Fruit fly (Drosophila melanogaster): ENCODE measurements around the gene CG42740.

The CG42740 gene

DNA sequence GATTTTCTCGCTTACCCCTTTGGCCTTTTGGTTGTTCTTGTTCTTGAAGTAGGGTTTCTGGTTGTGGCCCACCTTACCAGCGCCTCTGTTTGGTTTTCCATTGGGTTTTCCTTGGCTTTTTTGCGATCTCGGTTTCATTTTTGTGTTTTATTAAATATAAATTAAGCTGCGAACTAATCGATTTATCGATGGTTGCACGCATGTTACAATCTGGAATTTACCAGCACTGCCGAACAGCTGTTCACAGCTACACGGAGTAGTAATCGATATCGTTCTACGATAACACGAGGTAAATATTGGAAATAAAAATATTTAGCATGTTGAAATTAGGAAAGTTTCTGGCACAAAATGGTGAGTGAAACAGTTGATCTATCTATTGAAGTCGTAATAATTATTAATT, 924 bp upstream of the CG42740 start, which contains the start of the genes CG15535 and mRpS18C (continued):
- peak; percentile 12 for TF ChIP-seq Fer1 (GFP tag; optimal IDR thresholded peaks at IDR 0.05)
- TF ChIP-seq dimm (GFP tag; IDR thresholded peaks at IDR 0.05), result no peak
- TF ChIP-seq lab (GFP tag; optimal IDR thresholded peaks at IDR 0.05), result no peak
- no peak for TF ChIP-seq her (GFP tag; optimal IDR thresholded peaks at IDR 0.05)
- no peak for TF ChIP-seq Atf6 (GFP tag; IDR thresholded peaks at IDR 0.05)
- no peak for TF ChIP-seq Hr78 (GFP tag; optimal IDR thresholded peaks at IDR 0.05)
- TF ChIP-seq Adf1 (GFP tag; IDR thresholded peaks at IDR 0.05), result no peak
- TF ChIP-seq MESR4 (GFP tag; optimal IDR thresholded peaks at IDR 0.05), result peak; percentile 64
- no peak for TF ChIP-seq lov (optimal IDR thresholded peaks at IDR 0.05)
- TF ChIP-seq lov (GFP tag; IDR thresholded peaks at IDR 0.05), result no peak
- no peak for TF ChIP-seq ap (GFP tag; IDR thresholded peaks at IDR 0.05)
- TF ChIP-seq Med (GFP tag), result peak; percentile 84
- no peak for TF ChIP-seq usp (GFP tag; optimal IDR thresholded peaks at IDR 0.05)
- TF ChIP-seq Bgb (GFP tag; IDR thresholded peaks at IDR 0.05; ENCODE audit: partially characterized antibody), result peak; percentile 78
- TF ChIP-seq CG3838 (GFP tag; optimal IDR thresholded peaks at IDR 0.05), result no peak
- TF ChIP-seq sc (optimal IDR thresholded peaks at IDR 0.05), result no peak
- TF ChIP-seq sc (GFP tag; optimal IDR thresholded peaks at IDR 0.05), result no peak
- TF ChIP-seq shn (GFP tag; optimal IDR thresholded peaks at IDR 0.05), result no peak
- no peak for TF ChIP-seq sima (GFP tag; optimal IDR thresholded peaks at IDR 0.05)
- no peak for TF ChIP-seq NC2α (GFP tag; optimal IDR thresholded peaks at IDR 0.05)
- no peak for TF ChIP-seq crol (GFP tag; IDR thresholded peaks at IDR 0.05)
- peak; percentile 86 for TF ChIP-seq CG13287 (GFP tag; IDR thresholded peaks at IDR 0.05; ENCODE audit: partially characterized antibody)
- no peak for TF ChIP-seq fd96Cb (tag; optimal IDR thresholded peaks at IDR 0.05)
- no peak for TF ChIP-seq sens-2 (GFP tag; IDR thresholded peaks at IDR 0.05)
- no peak for TF ChIP-seq peb (GFP tag; IDR thresholded peaks at IDR 0.05)
- TF ChIP-seq unc-4 (GFP tag; IDR thresholded peaks at IDR 0.05; ENCODE audit: partially characterized antibody), result peak; percentile 80
- no peak for TF ChIP-seq CG17186 (GFP tag; optimal IDR thresholded peaks at IDR 0.05)

DNA sequence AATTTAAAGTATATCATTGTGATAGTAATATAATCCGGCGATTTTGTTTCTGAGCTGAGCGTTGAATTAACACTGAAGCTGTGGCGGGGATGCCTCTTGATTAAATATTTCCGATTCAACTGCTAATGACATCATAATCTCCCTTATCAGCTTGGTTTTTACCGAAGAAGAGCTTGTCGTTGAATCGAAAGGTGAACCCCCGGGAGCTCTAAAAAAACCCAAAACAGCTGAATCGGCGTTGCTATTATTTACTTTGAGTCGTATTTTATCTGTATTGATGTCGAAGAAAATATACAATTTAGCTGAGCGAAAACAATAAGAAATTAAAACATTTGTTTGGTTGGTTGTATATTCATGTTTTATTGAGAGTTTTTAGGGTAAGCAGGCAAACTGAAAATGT, 3.6 kb downstream of the CG42740 start:
- TF ChIP-seq shn (GFP tag; optimal IDR thresholded peaks at IDR 0.05) (no peak), ro (GFP tag; IDR thresholded peaks at IDR 0.05) (no peak)

DNA sequence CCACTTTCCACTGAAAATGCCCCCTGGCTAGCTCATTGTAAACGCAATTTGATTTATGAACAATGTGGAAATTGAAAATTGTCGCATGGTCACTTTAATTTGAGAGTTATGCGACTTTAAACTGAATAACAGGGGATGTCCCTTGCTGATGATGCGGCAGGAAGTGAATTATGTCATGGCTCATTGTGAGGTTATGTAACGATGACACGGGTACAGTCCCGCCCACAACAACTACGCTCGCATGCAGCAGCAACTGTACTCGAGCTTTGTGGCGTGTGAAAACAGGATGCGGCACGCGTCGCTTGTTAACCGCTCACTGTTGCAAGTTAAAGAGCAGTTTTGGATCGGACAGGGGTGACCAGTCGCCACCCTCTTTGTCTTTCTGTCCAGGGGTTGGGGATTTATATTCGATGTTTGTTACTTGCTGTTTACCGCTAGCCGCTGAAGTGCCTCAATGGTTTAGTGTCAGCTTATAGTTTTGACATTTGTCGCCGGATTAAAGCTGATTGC, 6.0 kb downstream of the CG42740 start:
- TF ChIP-seq CG1233 (GFP tag; optimal IDR thresholded peaks at IDR 0.05) (no peak), mld (GFP tag; IDR thresholded peaks at IDR 0.05; ENCODE audit: partially characterized antibody) (no peak), Fer1 (GFP tag; optimal IDR thresholded peaks at IDR 0.05) (no peak), amos (GFP tag; IDR thresholded peaks at IDR 0.05; ENCODE audit: partially characterized antibody) (no peak), CG15601 (tag; optimal IDR thresholded peaks at IDR 0.05) (no peak), Vsx1 (GFP tag; optimal IDR thresholded peaks at IDR 0.05) (no peak), gsb-n (tag; optimal IDR thresholded peaks at IDR 0.05) (peak; percentile 52), CG9817 (tag; optimal IDR thresholded peaks at IDR 0.05) (no peak), CG34422 (GFP tag; IDR thresholded peaks at IDR 0.05) (no peak), Med (GFP tag) (no peak), CG12391 (tag; optimal IDR thresholded peaks at IDR 0.05) (no peak), ftz-f1 (GFP tag; optimal IDR thresholded peaks at IDR 0.05) (no peak), CG18262 (tag; optimal IDR thresholded peaks at IDR 0.05) (no peak), CG30020 (tag; optimal IDR thresholded peaks at IDR 0.05) (no peak), Bgb (GFP tag; IDR thresholded peaks at IDR 0.05; ENCODE audit: partially characterized antibody) (no peak), pros (GFP tag; optimal IDR thresholded peaks at IDR 0.05) (peak; percentile 49), D (optimal IDR thresholded peaks at IDR 0.05) (peak; percentile 42), D (GFP tag; optimal IDR thresholded peaks at IDR 0.05) (no peak), Nf-YB (GFP tag; optimal IDR thresholded peaks at IDR 0.05) (no peak), CG4617 (GFP tag; optimal IDR thresholded peaks at IDR 0.05; ENCODE audit: borderline replicate concordance) (no peak), CG4707 (GFP tag; optimal IDR thresholded peaks at IDR 0.05) (no peak), z (GFP tag; IDR thresholded peaks at IDR 0.05) (no peak), zen2 (GFP tag; IDR thresholded peaks at IDR 0.05; ENCODE audit: partially characterized antibody) (0 out of 3 replicates have a peak, but pooled peaks have one; percentile 19), HLHmδ (GFP tag; optimal IDR thresholded peaks at IDR 0.05) (no peak)

All from whole organism, embryonic.